Worm (Caenorhabditis elegans) whole organism, early embryonic: ENCODE data around the gene T02G5.3.

Source experiments
- B0310.2 ChIP-seq: sonication (generic microtip); optimal IDR thresholded peaks from 2 replicates; lab custom pipeline; 2016; ENCODE audit warnings: mild to moderate bottlenecking, missing genetic modification characterization, missing compliant biosample characterization
- F13C5.2 ChIP-seq: sonication (generic microtip); optimal IDR thresholded peaks from 2 replicates; lab custom pipeline; 2017; ENCODE audit warnings: mild to moderate bottlenecking, missing genetic modification characterization, inconsistent platforms, missing compliant biosample characterization
- aly-1 ChIP-seq: sonication (generic microtip); optimal IDR thresholded peaks from 2 replicates; lab custom pipeline; 2016; ENCODE audit warnings: missing genetic modification characterization, missing compliant biosample characterization
- ama-1 ChIP-seq: fragments of 150-350 bp; optimal IDR thresholded peaks from 2 replicates; lab custom pipeline; 2014
- ceh-13 ChIP-seq: fragments of 200-800 bp; sonication (Bioruptor generic); optimal IDR thresholded peaks from 2 replicates; lab custom pipeline; 2018; ENCODE audit warnings: mild to moderate bottlenecking, missing genetic modification characterization, missing compliant biosample characterization
- ceh-36 ChIP-seq: sonication (generic microtip); optimal IDR thresholded peaks from 2 replicates; lab custom pipeline; 2016; ENCODE audit warnings: missing genetic modification characterization, inconsistent platforms, missing compliant biosample characterization
- ets-7 ChIP-seq: sonication (generic microtip); optimal IDR thresholded peaks from 2 replicates; lab custom pipeline; 2016; ENCODE audit warnings: missing genotype, missing genetic modification characterization, missing compliant biosample characterization
- flt-1 ChIP-seq: fragments of 200-800 bp; sonication (Bioruptor generic); IDR thresholded peaks from 2 replicates; pipeline ENCODE4 v1.3.6; 2022; ENCODE audit warnings: missing genetic modification characterization, missing compliant biosample characterization
- hmbx-1 ChIP-seq: sonication (generic microtip); optimal IDR thresholded peaks from 2 replicates; lab custom pipeline; 2016; ENCODE audit warnings: mild to moderate bottlenecking, missing genetic modification characterization, missing compliant biosample characterization
- hmg-4 ChIP-seq: fragments of 200-800 bp; sonication (Bioruptor generic); optimal IDR thresholded peaks from 2 replicates; lab custom pipeline; 2018; ENCODE audit warnings: mild to moderate bottlenecking, missing genetic modification characterization, missing compliant biosample characterization
- hnd-1 ChIP-seq: sonication (generic microtip); optimal IDR thresholded peaks from 2 replicates; lab custom pipeline; 2016; ENCODE audit warnings: missing genetic modification characterization, missing compliant biosample characterization
- pes-1 ChIP-seq: fragments of 200-800 bp; sonication (Bioruptor generic); IDR thresholded peaks from 2 replicates; pipeline ENCODE4 v1.3.6; 2022; ENCODE audit warnings: missing genetic modification reagents, missing genetic modification characterization, missing compliant biosample characterization
- scrt-1 ChIP-seq: fragments of 200-800 bp; sonication (Bioruptor generic); IDR thresholded peaks from 2 replicates; pipeline ENCODE4 v1.3.6; 2022; ENCODE audit warnings: missing genetic modification characterization, missing compliant biosample characterization
- sea-1 ChIP-seq: fragments of 200-800 bp; sonication (Bioruptor generic); conservative IDR thresholded peaks from 2 replicates; pipeline ENCODE4 v1.3.6; 2022; ENCODE audit warnings: missing genetic modification characterization, missing compliant biosample characterization
- tbx-11 ChIP-seq: fragments of 200-800 bp; sonication (Bioruptor generic); IDR thresholded peaks from 2 replicates; pipeline ENCODE4 v1.3.6; 2022; ENCODE audit warnings: missing genetic modification characterization, missing compliant biosample characterization
- tbx-37 ChIP-seq: fragments of 200-800 bp; sonication (Bioruptor generic); conservative IDR thresholded peaks from 2 replicates; pipeline ENCODE4 v1.3.6; 2022; ENCODE audit warnings: missing genetic modification reagents, missing genetic modification characterization, missing compliant biosample characterization
- tra-4 ChIP-seq: sonication (generic microtip); optimal IDR thresholded peaks from 2 replicates; lab custom pipeline; 2017; ENCODE audit warnings: missing genetic modification characterization, missing compliant biosample characterization

T02G5.3 gene

ce11 chrII:7104794-7105613, 11.8 kb downstream of the T02G5.3 start, which contains the start of the genes farl-11 and rpl-33:
TSS of gene farl-11 (minus strand) at chrII:7105035.
TSS of gene rpl-33 (plus strand) at chrII:7105563.
- TF ChIP-seq ceh-13 (no peak), flt-1 (GFP tag; lab: Robert Waterston, UW) (0 out of 2 replicates have a peak, but pooled peaks have one; percentile 27), F13C5.2 (peak; percentile 51)

ce11 chrII:7106313-7106712, 13.1 kb downstream of the T02G5.3 start:
- TF ChIP-seq ama-1 (lab: Kevin White, UChicago) (no peak), hnd-1 (tag; lab: Kevin White, UChicago) (no peak), ceh-13 (no peak), ceh-36 (tag; lab: Kevin White, UChicago) (no peak), hmbx-1 (tag; lab: Kevin White, UChicago) (no peak), F13C5.2 (no peak), hmg-4 (GFP tag; lab: Kevin White, UChicago) (no peak), ets-7 (tag; lab: Kevin White, UChicago) (no peak), B0310.2 (tag; lab: Kevin White, UChicago) (no peak), tbx-11 (GFP tag; lab: Robert Waterston, UW) (no peak), scrt-1 (GFP tag; lab: Robert Waterston, UW) (no peak), aly-1 (tag; lab: Kevin White, UChicago) (no peak), sea-1 (GFP tag; lab: Robert Waterston, UW) (no peak), tra-4 (tag; lab: Kevin White, UChicago) (no peak), tbx-37 (GFP tag; lab: Robert Waterston, UW) (no peak), pes-1 (GFP tag; lab: Robert Waterston, UW) (no peak)

- TF ChIP-seq tbx-11 (GFP tag; lab: Robert Waterston, UW) (no peak), pes-1 (GFP tag; lab: Robert Waterston, UW) (no peak), B0310.2 (tag; lab: Kevin White, UChicago) (no peak), hmg-4 (GFP tag; lab: Kevin White, UChicago) (no peak), scrt-1 (GFP tag; lab: Robert Waterston, UW) (no peak), flt-1 (GFP tag; lab: Robert Waterston, UW) (no peak), aly-1 (tag; lab: Kevin White, UChicago) (no peak), ets-7 (tag; lab: Kevin White, UChicago) (no peak), hmbx-1 (tag; lab: Kevin White, UChicago) (no peak), ama-1 (lab: Kevin White, UChicago) (no peak), hnd-1 (tag; lab: Kevin White, UChicago) (no peak), sea-1 (GFP tag; lab: Robert Waterston, UW) (no peak), tbx-37 (GFP tag; lab: Robert Waterston, UW) (no peak), tra-4 (tag; lab: Kevin White, UChicago) (no peak), ceh-36 (tag; lab: Kevin White, UChicago) (no peak), ceh-13 (no peak), F13C5.2 (no peak)
Measured at ce11 chrII:7109956-7110355, 16.8 kb downstream of the T02G5.3 start, which contains the start of gene F10E7.9. TSS of gene F10E7.9 (minus strand) at chrII:7110056.

ce11 chrII:7111012-7111656, 17.9 kb downstream of the T02G5.3 start:
- no peak for TF ChIP-seq flt-1 (GFP tag; lab: Robert Waterston, UW)
- no peak for TF ChIP-seq aly-1 (tag; lab: Kevin White, UChicago)
- no peak for TF ChIP-seq tra-4 (tag; lab: Kevin White, UChicago)
- TF ChIP-seq ama-1 (lab: Kevin White, UChicago): no peak
- no peak for TF ChIP-seq hmg-4 (GFP tag; lab: Kevin White, UChicago)
- TF ChIP-seq ets-7 (tag; lab: Kevin White, UChicago): no peak
- no peak for TF ChIP-seq ceh-13
- TF ChIP-seq sea-1 (GFP tag; lab: Robert Waterston, UW): no peak
- no peak for TF ChIP-seq hnd-1 (tag; lab: Kevin White, UChicago)
- TF ChIP-seq tbx-11 (GFP tag; lab: Robert Waterston, UW): no peak
- no peak for TF ChIP-seq F13C5.2
- no peak for TF ChIP-seq ceh-36 (tag; lab: Kevin White, UChicago)
- no peak for TF ChIP-seq scrt-1 (GFP tag; lab: Robert Waterston, UW)
- TF ChIP-seq pes-1 (GFP tag; lab: Robert Waterston, UW): no peak
- TF ChIP-seq hmbx-1 (tag; lab: Kevin White, UChicago): no peak

ce11 chrII:7111657-7112049, 18.5 kb downstream of the T02G5.3 start, which contains the start of gene F10E7.5:
TSS of gene F10E7.5 (plus strand) at chrII:7111978.
- TF ChIP-seq F13C5.2 (peak; percentile 68), hnd-1 (tag; lab: Kevin White, UChicago) (no peak)

- no peak for TF ChIP-seq ceh-13
- no peak for TF ChIP-seq pes-1 (GFP tag; lab: Robert Waterston, UW)
- TF ChIP-seq hmg-4 (GFP tag; lab: Kevin White, UChicago): no peak
- TF ChIP-seq flt-1 (GFP tag; lab: Robert Waterston, UW): no peak
- TF ChIP-seq ama-1 (lab: Kevin White, UChicago): no peak
- TF ChIP-seq aly-1 (tag; lab: Kevin White, UChicago): no peak
- no peak for TF ChIP-seq hmbx-1 (tag; lab: Kevin White, UChicago)
- no peak for TF ChIP-seq ets-7 (tag; lab: Kevin White, UChicago)
- TF ChIP-seq B0310.2 (tag; lab: Kevin White, UChicago): no peak
- no peak for TF ChIP-seq ceh-36 (tag; lab: Kevin White, UChicago)
- TF ChIP-seq sea-1 (GFP tag; lab: Robert Waterston, UW): no peak
- TF ChIP-seq F13C5.2: no peak
Measured at ce11 chrII:7112780-7113179, 19.6 kb downstream of the T02G5.3 start, which contains the start of gene F10E7.6. TSS of gene F10E7.6 (plus strand) at chrII:7113080.
